Fruit fly (Drosophila melanogaster) whole organism, pupa: Measurements from ENCODE around the gene Hsp67Ba.
A peak's percentile ranks its signal among the peaks of the same experiment; 100 is the strongest.

Experiments used
- CG10348 ChIP-seq: fragments of 200-800 bp; sonication (Bioruptor generic); IDR thresholded peaks from 2 replicates; pipeline ENCODE4 v1.3.6; 2022; ENCODE audit warnings: missing biosample characterization, missing genetic modification characterization
- CG12605 ChIP-seq: fragments of 200-800 bp; sonication (Bioruptor generic); IDR thresholded peaks from 2 replicates; pipeline ENCODE4 v1.3.6; 2022; ENCODE audit warnings: missing biosample characterization, missing genetic modification characterization
- CG13204 ChIP-seq: fragments of 200-800 bp; sonication (Bioruptor generic); optimal IDR thresholded peaks from 2 replicates; lab custom pipeline; 2018; ENCODE audit warnings: missing biosample characterization, mild to moderate bottlenecking, missing genetic modification characterization, moderate library complexity
- CG14655 ChIP-seq: fragments of 200-800 bp; sonication (Bioruptor generic); optimal IDR thresholded peaks from 3 replicates; lab custom pipeline; 2017; ENCODE audit warnings: mild to moderate bottlenecking, missing biosample characterization, missing genetic modification reagents, missing genetic modification characterization
- CG15710 ChIP-seq: fragments of 200-800 bp; sonication (Bioruptor generic); optimal IDR thresholded peaks from 2 replicates; lab custom pipeline; 2018; ENCODE audit warnings: missing biosample characterization, mild to moderate bottlenecking, missing genetic modification characterization, moderate library complexity
- CG17806 ChIP-seq: fragments of 200-800 bp; sonication (Bioruptor generic); optimal IDR thresholded peaks from 2 replicates; lab custom pipeline; 2018; ENCODE audit warnings: missing biosample characterization, mild to moderate bottlenecking, missing genetic modification characterization, moderate library complexity
- CG32121 ChIP-seq: fragments of 200-800 bp; sonication (Bioruptor generic); IDR thresholded peaks from 2 replicates; pipeline ENCODE4 v1.3.6; 2022; ENCODE audit warnings: missing biosample characterization, missing genetic modification characterization
- CG34367 ChIP-seq: fragments of 200-800 bp; sonication (Bioruptor generic); optimal IDR thresholded peaks from 2 replicates; lab custom pipeline; 2018; ENCODE audit warnings: missing biosample characterization, mild to moderate bottlenecking, missing genetic modification characterization
- CG4496 ChIP-seq: fragments of 200-800 bp; sonication (Bioruptor generic); IDR thresholded peaks from 3 replicates; pipeline ENCODE4 v1.3.6; 2022; ENCODE audit warnings: missing biosample characterization, missing genetic modification characterization
- CG8159 ChIP-seq: fragments of 200-800 bp; sonication (Bioruptor generic); optimal IDR thresholded peaks from 3 replicates; lab custom pipeline; 2018; ENCODE audit warnings: missing biosample characterization, mild to moderate bottlenecking, missing genetic modification characterization, moderate library complexity
- CG8301 ChIP-seq: fragments of 200-800 bp; sonication (Bioruptor generic); optimal IDR thresholded peaks from 2 replicates; lab custom pipeline; 2018; ENCODE audit warnings: missing biosample characterization, mild to moderate bottlenecking, missing genetic modification characterization
- CG9948 ChIP-seq: fragments of 200-800 bp; sonication (Bioruptor generic); optimal IDR thresholded peaks from 2 replicates; lab custom pipeline; 2018; ENCODE audit warnings: missing biosample characterization, mild to moderate bottlenecking, missing genetic modification characterization, moderate library complexity
- D1 ChIP-seq: fragments of 200-800 bp; sonication (Bioruptor generic); optimal IDR thresholded peaks from 2 replicates; lab custom pipeline; 2018; ENCODE audit warnings: missing biosample characterization, mild to moderate bottlenecking, missing genetic modification characterization, moderate library complexity
- EcR ChIP-seq: fragments of 200-800 bp; sonication (Bioruptor generic); optimal IDR thresholded peaks from 3 replicates; lab custom pipeline; 2019; ENCODE audit warnings: missing biosample characterization, missing genetic modification characterization, mild to moderate bottlenecking, moderate library complexity, missing genetic modification reagents
- Ets98B ChIP-seq: fragments of 200-800 bp; sonication (Bioruptor generic); IDR thresholded peaks from 2 replicates; pipeline ENCODE4 v1.3.6; 2022; ENCODE audit warnings: missing biosample characterization, missing genetic modification characterization
- Pif1A ChIP-seq: fragments of 200-800 bp; sonication (Bioruptor generic); optimal IDR thresholded peaks from 3 replicates; lab custom pipeline; 2016; ENCODE audit warnings: missing biosample characterization, missing genetic modification characterization
- Pif1B ChIP-seq: fragments of 200-800 bp; sonication (Bioruptor generic); optimal IDR thresholded peaks from 3 replicates; lab custom pipeline; 2016; ENCODE audit warnings: missing biosample characterization, missing genetic modification characterization
- Snoo ChIP-seq: fragments of 200-800 bp; sonication (Bioruptor generic); optimal IDR thresholded peaks from 3 replicates; lab custom pipeline; 2017; ENCODE audit warnings: missing biosample characterization, mild to moderate bottlenecking, missing genetic modification characterization, inconsistent platforms
- fd96Ca ChIP-seq: fragments of 200-800 bp; sonication (Bioruptor generic); IDR thresholded peaks from 3 replicates; pipeline ENCODE4 v1.3.6; 2022; ENCODE audit warnings: missing biosample characterization, missing genetic modification characterization
- gl ChIP-seq: fragments of 200-800 bp; sonication (Bioruptor generic); optimal IDR thresholded peaks from 2 replicates; lab custom pipeline; 2018; ENCODE audit warnings: missing biosample characterization, mild to moderate bottlenecking, missing genetic modification characterization
- rn ChIP-seq: fragments of 200-800 bp; sonication (Bioruptor generic); IDR thresholded peaks from 2 replicates; pipeline ENCODE4 v1.3.6; 2022; ENCODE audit warnings: missing biosample characterization, missing genetic modification characterization

Gene Hsp67Ba

dm6 chr3L:9379484-9380343, at the start of gene Hsp67Ba:
Hsp67Ba (minus strand) TSS chr3L:9379534.
- TF ChIP-seq CG34367 (tag; lab: Kevin White, UChicago) (no peak), CG12605 (0 out of 2 replicates have a peak, but pooled peaks have one; percentile 39), CG8301 (tag; lab: Kevin White, UChicago) (no peak), CG32121 (no peak), Pif1A (GFP tag; lab: Kevin White, UChicago) (no peak), gl (tag; lab: Kevin White, UChicago) (no peak), CG17806 (no peak), CG10348 (GFP tag; lab: Robert Waterston, UW) (no peak), CG14655 (GFP tag; lab: Kevin White, UChicago) (no peak), CG4496 (GFP tag; lab: Robert Waterston, UW) (0 out of 3 replicates have a peak, but pooled peaks have one; percentile 41), Snoo (no peak), rn (GFP tag; lab: Robert Waterston, UW) (no peak), EcR (GFP tag; lab: Kevin White, UChicago) (no peak), CG13204 (GFP tag; lab: Kevin White, UChicago) (peak; percentile 80), CG15710 (tag; lab: Kevin White, UChicago) (no peak), Pif1B (GFP tag; lab: Kevin White, UChicago) (peak; percentile 11), Ets98B (no peak)

dm6 chr3L:9426656-9427294, 47.4 kb upstream of the Hsp67Ba start, which contains the start of the genes Atat and Shc:
Atat (minus strand) TSS chr3L:9426758.
Shc (plus strand) TSS chr3L:9427010.
- peak; percentile 98 for TF ChIP-seq CG8159 (tag; lab: Kevin White, UChicago)
- peak; percentile 99 for TF ChIP-seq Snoo
- peak; percentile 99 for TF ChIP-seq rn (GFP tag; lab: Robert Waterston, UW)
- peak; percentile 99 for TF ChIP-seq CG32121
- peak; percentile 99 for TF ChIP-seq fd96Ca (GFP tag; lab: Robert Waterston, UW)
- peak; percentile 98 for TF ChIP-seq CG34367 (tag; lab: Kevin White, UChicago)
- peak; percentile 78 for TF ChIP-seq CG13204 (GFP tag; lab: Kevin White, UChicago)
- peak; percentile 98 for TF ChIP-seq CG9948 (tag; lab: Kevin White, UChicago)
- TF ChIP-seq CG15710 (tag; lab: Kevin White, UChicago) = peak; percentile 99
- peak; percentile 98 for TF ChIP-seq CG14655 (GFP tag; lab: Kevin White, UChicago)
- TF ChIP-seq D1 (tag; lab: Kevin White, UChicago) = peak; percentile 54
- TF ChIP-seq CG8301 (tag; lab: Kevin White, UChicago) = peak; percentile 96
- peak; percentile 99 for TF ChIP-seq CG10348 (GFP tag; lab: Robert Waterston, UW)
- TF ChIP-seq Ets98B = peak; percentile 99
- TF ChIP-seq EcR (GFP tag; lab: Kevin White, UChicago) = peak; percentile 11
- peak; percentile 97 for TF ChIP-seq Pif1A (GFP tag; lab: Kevin White, UChicago)
- peak; percentile 98 for TF ChIP-seq CG17806
- peak; percentile 90 for TF ChIP-seq gl (tag; lab: Kevin White, UChicago)
- peak; percentile 94 for TF ChIP-seq Pif1B (GFP tag; lab: Kevin White, UChicago)
- peak; percentile 99 for TF ChIP-seq CG4496 (GFP tag; lab: Robert Waterston, UW)
- TF ChIP-seq CG12605 = peak; percentile 95

- TF ChIP-seq CG4496 (GFP tag; lab: Robert Waterston, UW) (peak; percentile 50; the same call in 1 of the 3 replicates), CG14655 (GFP tag; lab: Kevin White, UChicago) (peak; percentile 34), Ets98B (peak; percentile 63), CG8301 (tag; lab: Kevin White, UChicago) (peak; percentile 32), CG34367 (tag; lab: Kevin White, UChicago) (no peak), CG32121 (peak; percentile 51; the same call in 1 of the 2 replicates)
- TF ChIP-seq, all 21 proteins: peak for 5
These were observed 46.5 kb upstream of the Hsp67Ba start for dm6 chr3L:9425838-9426237.

- TF ChIP-seq CG4496 (GFP tag; lab: Robert Waterston, UW) (peak; percentile 43; the same call in 1 of the 3 replicates), EcR (GFP tag; lab: Kevin White, UChicago) (no peak), CG9948 (tag; lab: Kevin White, UChicago) (peak; percentile 12), CG10348 (GFP tag; lab: Robert Waterston, UW) (no peak), CG15710 (tag; lab: Kevin White, UChicago) (peak; percentile 9), CG32121 (0 out of 2 replicates have a peak, but pooled peaks have one; percentile 26), CG8159 (tag; lab: Kevin White, UChicago) (peak; percentile 9), fd96Ca (GFP tag; lab: Robert Waterston, UW) (no peak), Snoo (peak; percentile 24), CG13204 (GFP tag; lab: Kevin White, UChicago) (no peak), CG34367 (tag; lab: Kevin White, UChicago) (no peak), gl (tag; lab: Kevin White, UChicago) (no peak), Pif1A (GFP tag; lab: Kevin White, UChicago) (peak; percentile 35), CG17806 (peak; percentile 58), CG12605 (0 out of 2 replicates have a peak, but pooled peaks have one; percentile 29), CG14655 (GFP tag; lab: Kevin White, UChicago) (peak; percentile 42), CG8301 (tag; lab: Kevin White, UChicago) (peak; percentile 49), Pif1B (GFP tag; lab: Kevin White, UChicago) (no peak), Ets98B (peak; percentile 57; the same call in 1 of the 2 replicates), D1 (tag; lab: Kevin White, UChicago) (peak; percentile 4), rn (GFP tag; lab: Robert Waterston, UW) (no peak)
- TF ChIP-seq, all 21 proteins: peak for 13
These were observed 45.2 kb upstream of the Hsp67Ba start for dm6 chr3L:9424528-9424911.
